Fruit fly (Drosophila melanogaster) Kc167 (cell line): ENCODE measurements around the gene Mekk1.

Experiments used
- Myc ChIP-seq: fragments of >200 bp; optimal IDR thresholded peaks from 2 replicates; lab custom pipeline; 2017; ENCODE audit warnings: missing external identifiers
- Sin3A ChIP-seq: fragments of >200 bp; optimal IDR thresholded peaks from 2 replicates; lab custom pipeline; 2018; ENCODE audit warnings: missing external identifiers
- h ChIP-seq: fragments of >200 bp; optimal IDR thresholded peaks from 3 replicates; lab custom pipeline; 2018; ENCODE audit warnings: missing external identifiers
- insv ChIP-seq: fragments of >200 bp; optimal IDR thresholded peaks from 3 replicates; lab custom pipeline; 2018; ENCODE audit warnings: missing external identifiers
- psq ChIP-seq: fragments of >200 bp; optimal IDR thresholded peaks from 2 replicates; lab custom pipeline; 2017; ENCODE audit warnings: missing external identifiers
- ttk ChIP-seq: sonication (Bioruptor generic); optimal IDR thresholded peaks from 2 replicates; lab custom pipeline; 2017; ENCODE audit warnings: missing external identifiers

The Mekk1 gene

DNA sequence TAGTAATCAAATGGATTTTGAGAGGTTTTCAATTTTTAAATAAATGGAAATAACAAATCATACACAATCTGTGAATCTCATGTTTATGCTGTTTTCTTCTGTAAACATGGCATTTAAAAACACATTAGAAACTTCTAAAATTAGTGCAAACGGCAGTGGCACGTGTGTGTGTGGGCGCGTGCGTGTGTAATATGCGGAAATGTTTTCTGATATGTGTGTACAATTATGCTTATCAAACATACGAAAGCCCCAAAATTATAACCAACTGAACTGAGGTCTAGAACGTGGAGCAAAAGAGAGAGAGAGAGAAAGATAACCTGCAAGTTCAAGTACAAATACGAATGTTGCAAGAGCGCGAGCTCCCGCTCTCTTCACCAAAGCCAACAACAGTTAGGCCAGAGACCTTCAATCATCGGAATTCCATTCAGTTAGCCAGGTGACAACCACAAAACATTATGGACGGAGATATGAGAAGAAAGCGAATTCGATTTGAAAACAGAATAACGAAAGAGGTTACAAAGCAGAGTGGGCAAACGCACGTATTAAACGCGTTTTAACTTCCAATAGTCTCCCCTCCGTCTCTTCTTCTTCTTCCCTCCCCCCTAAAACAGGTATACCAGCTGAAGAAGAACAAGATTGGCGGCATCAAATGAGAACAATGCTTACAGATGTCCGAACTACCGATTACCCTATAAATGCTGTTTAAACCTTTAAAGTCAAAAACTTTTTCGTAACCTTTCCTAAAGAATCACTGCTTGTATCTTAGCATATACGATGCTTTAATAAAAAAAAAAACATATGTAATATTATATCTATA lies 2.2 kb downstream of the Mekk1 start:
- TF ChIP-seq insv = no peak
- no peak for TF ChIP-seq Myc (lab: Kevin White, UChicago)
- no peak for TF ChIP-seq Sin3A (lab: Kevin White, UChicago)
- no peak for TF ChIP-seq ttk
- TF ChIP-seq h (lab: Kevin White, UChicago) = no peak
- no peak for TF ChIP-seq psq

DNA sequence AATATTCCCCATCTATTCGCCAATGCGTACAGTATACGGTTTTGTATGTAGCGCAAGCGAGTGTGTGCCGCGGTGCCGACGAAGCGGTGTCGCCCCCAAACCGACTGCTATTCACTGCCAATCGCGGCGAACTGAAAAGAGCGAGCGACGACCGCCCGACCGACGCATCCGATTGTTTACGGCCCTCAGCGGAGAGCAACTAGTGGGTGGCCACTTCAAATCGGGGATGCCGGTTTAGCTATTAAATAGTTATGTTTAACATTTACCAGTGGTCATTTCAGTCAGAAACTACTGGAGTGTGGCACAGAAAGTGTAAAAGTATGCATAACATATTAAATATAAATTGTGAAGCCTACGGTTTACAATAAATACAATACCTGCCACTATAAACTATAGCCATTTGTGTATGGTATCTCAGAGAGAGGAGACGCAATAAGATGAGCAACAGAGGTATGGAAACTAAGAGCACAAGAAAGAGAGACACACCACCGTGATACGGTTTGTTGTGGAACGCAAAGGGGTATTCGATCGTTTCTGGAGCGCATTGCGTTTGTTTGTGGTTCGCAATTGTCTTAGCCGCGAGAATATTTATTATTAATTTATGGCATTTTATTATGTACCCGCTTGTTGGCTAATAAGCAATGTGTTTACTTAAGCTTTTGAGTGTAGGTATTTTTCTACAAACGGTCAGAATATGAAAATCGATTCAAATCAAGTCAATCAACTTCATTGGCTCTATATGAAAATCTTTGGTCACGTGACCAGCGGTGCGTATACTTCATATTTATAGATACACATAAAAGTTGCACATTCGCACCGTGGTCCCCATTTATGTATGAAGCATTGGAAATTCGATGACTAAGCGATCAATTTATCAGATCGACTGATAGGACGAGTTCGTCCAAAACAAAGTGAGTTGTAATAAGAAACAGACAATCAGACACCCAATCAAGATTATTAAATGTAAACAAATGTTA lies 3.1 kb downstream of the Mekk1 start:
- TF ChIP-seq insv (no peak), Sin3A (lab: Kevin White, UChicago) (no peak), ttk (no peak), Myc (lab: Kevin White, UChicago) (no peak), h (lab: Kevin White, UChicago) (no peak), psq (no peak)

- TF ChIP-seq psq = no peak
- no peak for TF ChIP-seq h (lab: Kevin White, UChicago)
- no peak for TF ChIP-seq Sin3A (lab: Kevin White, UChicago)
- no peak for TF ChIP-seq Myc (lab: Kevin White, UChicago)
- no peak for TF ChIP-seq ttk
These were observed 3.9 kb downstream of the Mekk1 start for dm6 chr3R:18739435-18739977.

- TF ChIP-seq Sin3A (lab: Kevin White, UChicago) (no peak), insv (no peak), Myc (lab: Kevin White, UChicago) (no peak), ttk (no peak), psq (no peak), h (lab: Kevin White, UChicago) (no peak)
These were observed 4.5 kb downstream of the Mekk1 start for dm6 chr3R:18738705-18739434.

- TF ChIP-seq Sin3A (lab: Kevin White, UChicago) (no peak), Myc (lab: Kevin White, UChicago) (no peak), ttk (no peak), psq (no peak), h (lab: Kevin White, UChicago) (no peak), insv (no peak)
These were observed 5.3 kb downstream of the Mekk1 start for dm6 chr3R:18738086-18738485.

- no peak for TF ChIP-seq Myc (lab: Kevin White, UChicago)
- TF ChIP-seq insv = no peak
- no peak for TF ChIP-seq Sin3A (lab: Kevin White, UChicago)
- no peak for TF ChIP-seq ttk
- TF ChIP-seq psq = no peak
- no peak for TF ChIP-seq h (lab: Kevin White, UChicago)
These were observed 9.8 kb downstream of the Mekk1 start for dm6 chr3R:18733580-18733979.

DNA sequence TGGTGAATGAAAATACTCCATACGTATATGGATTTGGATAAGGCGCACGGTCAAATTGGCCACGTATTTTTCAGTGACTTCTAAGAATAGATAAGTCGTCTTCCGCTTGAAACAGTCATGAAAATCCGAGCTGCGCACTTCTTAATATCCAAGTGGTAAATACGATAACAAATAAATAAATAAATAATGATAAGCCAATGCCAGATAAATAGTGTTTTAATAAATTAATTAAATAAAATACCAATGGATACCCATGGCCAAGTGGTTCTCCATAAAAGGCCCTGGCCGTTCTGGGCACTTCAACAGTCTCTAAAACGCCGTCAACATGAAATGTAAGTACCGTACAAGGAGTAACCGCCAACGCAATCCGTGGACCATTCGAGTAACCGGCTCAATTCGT lies 11.0 kb downstream of the Mekk1 start, which contains the start of gene CG14302:
CG14302 (plus strand) TSS at position 301 of the 400 bp plus-strand sequence.
- TF ChIP-seq Myc (lab: Kevin White, UChicago) (no peak), psq (no peak), insv (no peak), Sin3A (lab: Kevin White, UChicago) (no peak), h (lab: Kevin White, UChicago) (no peak), ttk (no peak)

dm6 chr3R:18731241-18731640 lies 12.2 kb downstream of the Mekk1 start:
- TF ChIP-seq h (lab: Kevin White, UChicago) (no peak), ttk (no peak), psq (no peak), Myc (lab: Kevin White, UChicago) (no peak), Sin3A (lab: Kevin White, UChicago) (no peak), insv (no peak)

- no peak for TF ChIP-seq ttk
- TF ChIP-seq Sin3A (lab: Kevin White, UChicago) = no peak
- TF ChIP-seq Myc (lab: Kevin White, UChicago) = no peak
- no peak for TF ChIP-seq psq
- no peak for TF ChIP-seq h (lab: Kevin White, UChicago)
- TF ChIP-seq insv = no peak
These were observed 15.0 kb downstream of the Mekk1 start, which contains the start of gene CG7715 for dm6 chr3R:18728368-18728767. Gene CG7715 (minus strand): TSS chr3R:18728468.

- TF ChIP-seq psq (no peak), Myc (lab: Kevin White, UChicago) (no peak), Sin3A (lab: Kevin White, UChicago) (no peak), ttk (no peak), insv (no peak), h (lab: Kevin White, UChicago) (no peak)
These were observed 17.1 kb downstream of the Mekk1 start, which contains the start of gene CG7714 for dm6 chr3R:18726334-18726733. Gene CG7714 (minus strand): TSS chr3R:18726434.

dm6 chr3R:18722490-18722889 lies 20.9 kb downstream of the Mekk1 start, which contains the start of gene CG34283:
Gene CG34283 (minus strand): TSS chr3R:18722590.
- TF ChIP-seq insv (no peak), ttk (no peak)
